Worm (Caenorhabditis elegans) whole organism, late embryonic: Measurements from ENCODE around the gene ugt-66.

Experiments
- C38D4.7 ChIP-seq: fragments of 200-800 bp; sonication (Bioruptor generic); optimal IDR thresholded peaks from 2 replicates; lab custom pipeline; 2018; ENCODE audit warnings: mild to moderate bottlenecking, missing genetic modification characterization, moderate library complexity, missing compliant biosample characterization
- T23F11.4 ChIP-seq: fragments of 200-800 bp; sonication (Bioruptor generic); optimal IDR thresholded peaks from 2 replicates; lab custom pipeline; 2018; ENCODE audit warnings: mild to moderate bottlenecking, missing genetic modification characterization, missing compliant biosample characterization
- ahr-1 ChIP-seq: sonication (generic microtip); optimal IDR thresholded peaks from 2 replicates; lab custom pipeline; 2016; ENCODE audit warnings: missing genetic modification characterization, missing compliant biosample characterization
- ceh-14 ChIP-seq: sonication (generic microtip); optimal IDR thresholded peaks from 2 replicates; lab custom pipeline; 2016; ENCODE audit warnings: missing genotype, missing genetic modification characterization, missing compliant biosample characterization
- ceh-18 ChIP-seq: sonication (generic microtip); optimal IDR thresholded peaks from 2 replicates; lab custom pipeline; 2016; ENCODE audit warnings: missing genetic modification characterization, missing compliant biosample characterization
- ceh-2 ChIP-seq: sonication (generic microtip); optimal IDR thresholded peaks from 2 replicates; lab custom pipeline; 2016; ENCODE audit warnings: missing genotype, missing genetic modification characterization, missing compliant biosample characterization
- ceh-30 ChIP-seq: fragments of 150-350 bp; optimal IDR thresholded peaks from 2 replicates; lab custom pipeline; 2014; ENCODE audit warnings: missing biosample characterization, missing genetic modification characterization
- ceh-31 ChIP-seq: sonication (generic microtip); optimal IDR thresholded peaks from 2 replicates; lab custom pipeline; 2016; ENCODE audit warnings: missing genetic modification characterization, missing compliant biosample characterization
- ceh-45 ChIP-seq: fragments of 200-800 bp; sonication (Bioruptor generic); IDR thresholded peaks from 2 replicates; pipeline ENCODE4 v1.3.6; 2022; ENCODE audit warnings: missing genetic modification reagents, missing genetic modification characterization, missing compliant biosample characterization
- ceh-48 ChIP-seq: sonication (generic microtip); optimal IDR thresholded peaks from 2 replicates; lab custom pipeline; 2016; ENCODE audit warnings: missing genetic modification characterization, inconsistent platforms, missing compliant biosample characterization
- ceh-6 ChIP-seq: fragments of 200-800 bp; sonication (Bioruptor generic); optimal IDR thresholded peaks from 2 replicates; lab custom pipeline; 2018; ENCODE audit warnings: mild to moderate bottlenecking, missing genetic modification characterization, missing compliant biosample characterization
- dmd-4 ChIP-seq: sonication (generic microtip); optimal IDR thresholded peaks from 2 replicates; lab custom pipeline; 2016; ENCODE audit warnings: borderline replicate concordance, missing genetic modification characterization, missing compliant biosample characterization
- elt-2 ChIP-seq: sonication (generic microtip); optimal IDR thresholded peaks from 2 replicates; lab custom pipeline; 2016; ENCODE audit warnings: missing genetic modification reagents, missing genetic modification characterization, missing compliant biosample characterization
- elt-4 ChIP-seq: sonication (generic microtip); optimal IDR thresholded peaks from 2 replicates; lab custom pipeline; 2016; ENCODE audit warnings: missing genetic modification characterization, missing compliant biosample characterization
- ets-4 ChIP-seq: sonication (generic microtip); optimal IDR thresholded peaks from 2 replicates; lab custom pipeline; 2016; ENCODE audit warnings: missing genetic modification characterization, missing compliant biosample characterization
- fkh-6 ChIP-seq: sonication (generic microtip); optimal IDR thresholded peaks from 2 replicates; lab custom pipeline; 2016; ENCODE audit warnings: missing genetic modification characterization, missing compliant biosample characterization
- gmeb-2 ChIP-seq: sonication (generic microtip); optimal IDR thresholded peaks from 2 replicates; lab custom pipeline; 2016; ENCODE audit warnings: missing genetic modification characterization, inconsistent platforms, missing compliant biosample characterization
- hlh-13 ChIP-seq: fragments of 200-800 bp; sonication (Bioruptor generic); optimal IDR thresholded peaks from 2 replicates; lab custom pipeline; 2018; ENCODE audit warnings: mild to moderate bottlenecking, missing genetic modification characterization, missing compliant biosample characterization
- hlh-15 ChIP-seq: sonication (generic microtip); optimal IDR thresholded peaks from 2 replicates; lab custom pipeline; 2016; ENCODE audit warnings: missing genetic modification characterization, missing compliant biosample characterization
- hlh-30 ChIP-seq: sonication (generic microtip); optimal IDR thresholded peaks from 2 replicates; lab custom pipeline; 2017; ENCODE audit warnings: antibody characterized with exemption, missing genetic modification characterization, missing compliant biosample characterization; ENCODE audit not compliant: insufficient read depth
- hlh-6 ChIP-seq: sonication (generic microtip); optimal IDR thresholded peaks from 2 replicates; lab custom pipeline; 2016; ENCODE audit warnings: missing genotype, missing genetic modification characterization, missing compliant biosample characterization
- hlh-8 ChIP-seq: sonication (generic microtip); optimal IDR thresholded peaks from 2 replicates; lab custom pipeline; 2016; ENCODE audit warnings: missing genotype, missing genetic modification characterization, missing compliant biosample characterization
- lim-6 ChIP-seq: sonication (generic microtip); optimal IDR thresholded peaks from 2 replicates; lab custom pipeline; 2016; ENCODE audit warnings: missing genetic modification characterization, missing compliant biosample characterization
- lin-11 ChIP-seq: fragments of 200-800 bp; sonication (Bioruptor generic); optimal IDR thresholded peaks from 2 replicates; lab custom pipeline; 2018; ENCODE audit warnings: mild to moderate bottlenecking, missing genetic modification characterization, missing compliant biosample characterization
- mec-3 ChIP-seq: sonication (generic microtip); optimal IDR thresholded peaks from 2 replicates; lab custom pipeline; 2016; ENCODE audit warnings: borderline replicate concordance, missing genetic modification characterization, missing compliant biosample characterization
- nfya-1 ChIP-seq: sonication (generic microtip); optimal IDR thresholded peaks from 2 replicates; lab custom pipeline; 2017; ENCODE audit warnings: missing genetic modification characterization, mild to moderate bottlenecking, missing compliant biosample characterization, antibody characterized with exemption, moderate library complexity
- nhr-11 ChIP-seq: fragments of 150-350 bp; optimal IDR thresholded peaks from 2 replicates; lab custom pipeline; 2014; ENCODE audit warnings: missing biosample characterization, missing genetic modification characterization
- nhr-232 ChIP-seq: sonication (generic microtip); optimal IDR thresholded peaks from 2 replicates; lab custom pipeline; 2016; ENCODE audit warnings: missing genetic modification characterization, missing compliant biosample characterization
- npax-4 ChIP-seq: sonication (generic microtip); optimal IDR thresholded peaks from 2 replicates; lab custom pipeline; 2016; ENCODE audit warnings: missing genetic modification characterization, missing compliant biosample characterization
- pat-9 ChIP-seq: fragments of 200-800 bp; sonication (Bioruptor generic); optimal IDR thresholded peaks from 2 replicates; lab custom pipeline; 2018; ENCODE audit warnings: mild to moderate bottlenecking, missing genetic modification characterization, moderate library complexity, missing compliant biosample characterization
- pax-1 ChIP-seq: fragments of 150-350 bp; optimal IDR thresholded peaks from 2 replicates; lab custom pipeline; 2014; ENCODE audit warnings: missing biosample characterization, missing genetic modification characterization
- pha-4 ChIP-seq: fragments of 150-350 bp; optimal IDR thresholded peaks from 2 replicates; lab custom pipeline; 2018; ENCODE audit warnings: missing biosample characterization, missing genetic modification reagents, missing genetic modification characterization
- ref-2 ChIP-seq: sonication (generic microtip); optimal IDR thresholded peaks from 2 replicates; lab custom pipeline; 2016; ENCODE audit warnings: missing genetic modification characterization, missing compliant biosample characterization
- rnt-1 ChIP-seq: sonication (generic microtip); optimal IDR thresholded peaks from 2 replicates; lab custom pipeline; 2016; ENCODE audit warnings: missing genetic modification characterization, missing compliant biosample characterization
- sdc-2 ChIP-seq: sonication (generic microtip); optimal IDR thresholded peaks from 2 replicates; lab custom pipeline; 2016; ENCODE audit warnings: missing genotype, missing genetic modification characterization, missing compliant biosample characterization
- tbx-2 ChIP-seq: sonication (generic microtip); optimal IDR thresholded peaks from 2 replicates; lab custom pipeline; 2016; ENCODE audit warnings: missing genetic modification characterization, missing compliant biosample characterization
- ttx-3 ChIP-seq: sonication (generic microtip); optimal IDR thresholded peaks from 2 replicates; lab custom pipeline; 2016; ENCODE audit warnings: missing genetic modification reagents, missing genetic modification characterization, missing compliant biosample characterization
- unc-3 ChIP-seq, 2 experiments: fragments of 200-800 bp in 1 of 2; sonication (Bioruptor generic) in 1 of 2; sonication (generic microtip) in 1 of 2; conservative IDR thresholded peaks in 1 of 2; optimal IDR thresholded peaks in 1 of 2; 2 replicates each; pipeline versions ENCODE4 v1.3.6 to Lab custom; 2016 to 2022; ENCODE audit warnings: missing compliant biosample characterization in 2 of 2, missing genetic modification characterization in 2 of 2, missing genetic modification reagents in 1 of 2
- unc-42 ChIP-seq: sonication (generic microtip); optimal IDR thresholded peaks from 2 replicates; lab custom pipeline; 2016; ENCODE audit warnings: missing genotype, missing genetic modification characterization, missing compliant biosample characterization
- unc-55 ChIP-seq: sonication (generic microtip); optimal IDR thresholded peaks from 2 replicates; lab custom pipeline; 2017; ENCODE audit warnings: missing biosample characterization, missing genetic modification reagents, missing genetic modification characterization
- unc-86 ChIP-seq: sonication (generic microtip); optimal IDR thresholded peaks from 2 replicates; lab custom pipeline; 2016; ENCODE audit warnings: missing genetic modification characterization, missing compliant biosample characterization
- zip-5 ChIP-seq: sonication (generic microtip); optimal IDR thresholded peaks from 2 replicates; lab custom pipeline; 2016; ENCODE audit warnings: missing genetic modification characterization, missing compliant biosample characterization
- ztf-16 ChIP-seq: sonication (generic microtip); optimal IDR thresholded peaks from 2 replicates; lab custom pipeline; 2017; ENCODE audit warnings: missing genetic modification characterization, missing compliant biosample characterization

ugt-66 gene

DNA sequence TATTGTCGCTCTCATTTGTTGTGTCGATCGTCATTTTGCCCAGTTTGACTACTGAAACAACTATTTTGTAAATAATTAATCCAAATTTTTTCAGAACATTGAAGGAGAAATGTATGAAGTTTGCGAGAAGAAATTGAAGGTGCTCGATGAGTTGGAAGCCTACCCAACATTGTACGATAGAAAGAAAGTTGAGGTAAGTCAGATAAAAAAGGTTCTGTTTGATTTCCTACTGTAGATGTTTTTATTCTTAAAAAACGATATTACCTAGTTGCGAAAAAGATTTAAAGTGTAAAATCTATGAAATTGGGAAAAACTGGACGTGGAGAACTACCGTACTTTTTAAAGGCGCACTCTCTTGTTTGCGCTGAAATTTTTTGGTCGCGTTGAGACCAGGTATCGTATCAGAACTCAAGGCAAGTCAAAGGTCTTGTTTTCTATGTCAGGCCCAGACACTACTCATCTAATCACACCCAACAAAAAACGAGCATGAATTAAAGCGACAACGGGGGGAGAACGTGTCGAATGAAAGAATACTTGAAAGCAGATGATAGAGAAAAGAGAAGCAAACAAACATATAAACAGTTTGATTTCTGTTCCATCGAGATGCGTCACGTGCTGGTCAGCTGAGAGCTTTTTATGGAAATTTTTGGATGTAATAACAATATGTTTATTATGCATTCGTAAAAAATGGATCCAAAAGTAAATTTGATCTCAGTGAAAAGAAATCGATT lies 25.7 kb downstream of the ugt-66 start, which contains the start of gene efk-1:
TSS of gene efk-1 (minus strand) at position 51 of the 731 bp plus-strand sequence.
- TF ChIP-seq ets-4 (tag; lab: Kevin White, UChicago) (no peak), C38D4.7 (no peak), fkh-6 (tag; lab: Kevin White, UChicago) (no peak), ceh-48 (no peak), ceh-14 (tag; lab: Kevin White, UChicago) (no peak), mec-3 (tag; lab: Kevin White, UChicago) (no peak), nfya-1 (tag; lab: Kevin White, UChicago) (no peak), hlh-6 (tag; lab: Kevin White, UChicago) (no peak), unc-86 (tag; lab: Kevin White, UChicago) (no peak), ztf-16 (no peak), ceh-18 (tag; lab: Kevin White, UChicago) (no peak), T23F11.4 (GFP tag; lab: Kevin White, UChicago) (no peak)

DNA sequence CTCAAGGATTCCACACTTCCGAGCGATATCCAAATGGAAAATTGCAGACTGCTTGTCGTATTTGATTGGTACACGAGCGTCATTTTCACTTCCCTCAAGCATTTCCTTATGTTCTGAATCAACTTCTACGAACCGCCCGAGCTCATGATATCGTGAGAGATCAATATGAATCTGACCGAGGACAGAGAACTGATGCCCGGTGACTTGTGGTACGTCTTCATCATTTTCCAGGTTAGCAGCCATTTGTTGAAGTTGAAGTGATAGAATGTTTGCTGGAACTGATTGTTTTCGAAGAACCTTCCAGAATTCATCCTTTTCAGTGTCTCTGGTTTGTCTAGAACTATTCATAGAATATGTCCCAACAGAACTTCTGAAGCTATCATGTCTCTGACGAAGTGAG lies 27.7 kb downstream of the ugt-66 start:
- no peak for TF ChIP-seq ceh-31 (tag; lab: Kevin White, UChicago)
- TF ChIP-seq ceh-2 (tag; lab: Kevin White, UChicago) = no peak
- no peak for TF ChIP-seq pha-4 (tag; lab: Kevin White, UChicago)
- no peak for TF ChIP-seq nhr-11 (tag; lab: Kevin White, UChicago)
- no peak for TF ChIP-seq unc-42 (tag; lab: Kevin White, UChicago)
- TF ChIP-seq npax-4 (tag; lab: Kevin White, UChicago) = no peak
- no peak for TF ChIP-seq elt-4
- TF ChIP-seq nfya-1 (tag; lab: Kevin White, UChicago) = no peak
- no peak for TF ChIP-seq ahr-1 (tag; lab: Kevin White, UChicago)
- TF ChIP-seq pat-9 (tag; lab: Kevin White, UChicago) = no peak
- no peak for TF ChIP-seq hlh-30 (tag; lab: Kevin White, UChicago)
- no peak for TF ChIP-seq pax-1 (tag; lab: Kevin White, UChicago)
- no peak for TF ChIP-seq mec-3 (tag; lab: Kevin White, UChicago)
- no peak for TF ChIP-seq sdc-2
- TF ChIP-seq ztf-16 = no peak
- TF ChIP-seq dmd-4 (tag; lab: Kevin White, UChicago) = no peak
- TF ChIP-seq hlh-15 = no peak
- no peak for TF ChIP-seq hlh-8 (tag; lab: Kevin White, UChicago)
- TF ChIP-seq elt-2 (tag; lab: Kevin White, UChicago) = no peak

DNA sequence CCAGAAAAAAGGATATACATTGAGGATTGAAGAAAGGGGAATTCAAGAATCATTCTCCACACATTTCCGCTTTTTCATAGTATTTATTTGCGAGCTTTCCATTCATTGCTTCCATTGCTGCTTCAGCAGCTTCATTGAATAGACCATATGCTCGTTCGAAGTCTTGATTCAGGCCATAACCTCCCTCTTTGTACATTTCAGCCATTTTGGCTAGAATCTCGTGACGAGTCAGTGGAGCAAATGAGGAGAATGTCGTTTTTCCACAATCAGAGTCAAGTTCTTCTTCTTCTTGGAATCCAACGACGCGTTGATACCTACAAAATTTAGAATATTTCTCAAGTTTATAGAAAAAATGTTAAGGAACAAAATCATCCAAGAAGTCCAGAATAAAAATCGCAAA lies 29.1 kb downstream of the ugt-66 start:
- TF ChIP-seq ceh-6 (GFP tag; lab: Kevin White, UChicago) (no peak), nhr-11 (tag; lab: Kevin White, UChicago) (no peak), zip-5 (tag; lab: Kevin White, UChicago) (no peak), unc-55 (GFP tag; lab: Kevin White, UChicago) (no peak), pha-4 (tag; lab: Kevin White, UChicago) (no peak), ceh-30 (tag; lab: Kevin White, UChicago) (no peak), lim-6 (tag; lab: Kevin White, UChicago) (no peak), rnt-1 (no peak), ttx-3 (tag; lab: Kevin White, UChicago) (no peak), ceh-45 (GFP tag; lab: Robert Waterston, UW) (no peak), ceh-18 (tag; lab: Kevin White, UChicago) (no peak), hlh-13 (no peak), gmeb-2 (tag; lab: Kevin White, UChicago) (no peak), lin-11 (tag; lab: Kevin White, UChicago) (no peak), unc-3 (GFP tag; conservative IDR thresholded peaks at IDR 0.05; lab: Robert Waterston, UW) (no peak), unc-3 (tag; optimal IDR thresholded peaks at IDR 0.05; lab: Kevin White, UChicago) (no peak), mec-3 (tag; lab: Kevin White, UChicago) (no peak), pax-1 (tag; lab: Kevin White, UChicago) (no peak), nhr-232 (tag; lab: Kevin White, UChicago) (no peak), ref-2 (tag; lab: Kevin White, UChicago) (no peak), tbx-2 (tag; lab: Kevin White, UChicago) (no peak)
- TF ChIP-seq, all 69 proteins: peak for 0
